Fruit fly (Drosophila melanogaster): ENCODE results near the gene Cyp6d5.

Cyp6d5 gene

DNA sequence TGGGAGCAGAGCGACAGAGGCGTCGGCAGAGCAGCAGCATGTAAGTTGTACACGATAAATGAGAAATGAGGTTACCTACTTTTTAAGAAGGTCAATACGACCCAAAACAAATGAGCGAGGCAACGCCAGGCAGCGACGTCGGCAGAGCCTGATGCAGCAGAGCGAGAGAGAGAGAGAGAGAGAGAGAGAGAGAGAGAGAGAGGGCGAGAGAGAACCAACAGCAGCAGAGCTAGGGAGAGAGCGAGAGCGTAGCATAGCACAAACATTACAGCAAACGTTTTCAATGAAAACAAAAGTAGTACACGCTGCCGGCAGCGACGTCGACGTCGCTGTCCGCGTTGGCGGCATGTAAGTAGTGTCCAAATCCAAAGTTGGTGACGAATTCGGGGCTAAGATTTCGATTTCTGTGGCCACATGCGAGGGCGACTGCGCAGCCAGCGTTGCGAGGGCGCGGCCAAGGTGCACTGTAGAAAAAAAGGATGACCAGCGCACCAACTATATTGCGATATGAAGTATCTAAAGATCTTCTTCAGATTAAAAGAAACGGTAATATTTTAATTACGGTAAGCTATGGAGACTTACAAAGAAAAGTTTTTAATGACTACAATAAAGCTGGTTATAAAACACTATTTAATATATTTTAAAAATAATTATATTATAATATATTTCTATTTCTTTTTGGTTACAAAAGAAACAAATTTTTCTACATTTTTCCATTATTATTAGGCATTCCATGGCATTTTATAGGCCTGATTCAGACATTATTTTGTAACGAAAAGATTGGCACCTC, 11.2 kb upstream of the Cyp6d5 start (continued):
- TF ChIP-seq CG9797 (GFP tag; optimal IDR thresholded peaks at IDR 0.05): no peak
- TF ChIP-seq CG17829 (tag; optimal IDR thresholded peaks at IDR 0.05): peak; percentile 82
- TF ChIP-seq CG18764 (GFP tag; optimal IDR thresholded peaks at IDR 0.05): peak; percentile 57
- TF ChIP-seq Sox102F (GFP tag; optimal IDR thresholded peaks at IDR 0.05): peak; percentile 96
- TF ChIP-seq HLH54F (GFP tag; optimal IDR thresholded peaks at IDR 0.05): no peak
- TF ChIP-seq CG7786 (GFP tag; optimal IDR thresholded peaks at IDR 0.05): peak; percentile 25
- TF ChIP-seq Awh (GFP tag; IDR thresholded peaks at IDR 0.05): peak; percentile 83
- TF ChIP-seq bowl (GFP tag; IDR thresholded peaks at IDR 0.05): 0 out of 2 replicates have a peak, but pooled peaks have one; percentile 35
- no peak for TF ChIP-seq Dip2 (GFP tag; IDR thresholded peaks at IDR 0.05)
- TF ChIP-seq Opbp (GFP tag; IDR thresholded peaks at IDR 0.05; ENCODE audit: partially characterized antibody): no peak
- TF ChIP-seq lbe (GFP tag; optimal IDR thresholded peaks at IDR 0.05): no peak
- TF ChIP-seq CG3281 (GFP tag; optimal IDR thresholded peaks at IDR 0.05): peak; percentile 77
- TF ChIP-seq her (GFP tag; optimal IDR thresholded peaks at IDR 0.05): peak; percentile 47
- TF ChIP-seq CG6689 (GFP tag; IDR thresholded peaks at IDR 0.05): peak; percentile 86
- peak; percentile 84 for TF ChIP-seq esg (GFP tag; conservative IDR thresholded peaks at IDR 0.05)
- TF ChIP-seq Myb (GFP tag; optimal IDR thresholded peaks at IDR 0.05): peak; percentile 18
- peak; percentile 95 for TF ChIP-seq CG7556 (GFP tag; optimal IDR thresholded peaks at IDR 0.05)
- no peak for TF ChIP-seq grn (GFP tag; optimal IDR thresholded peaks at IDR 0.05)
- TF ChIP-seq CG18599 (GFP tag; optimal IDR thresholded peaks at IDR 0.05): peak; percentile 82
- TF ChIP-seq fd102C (GFP tag; optimal IDR thresholded peaks at IDR 0.05): no peak
- 0 out of 2 replicates have a peak, but pooled peaks have one; percentile 49 for TF ChIP-seq CG17612 (GFP tag; IDR thresholded peaks at IDR 0.05)
- TF ChIP-seq toy (GFP tag; IDR thresholded peaks at IDR 0.05): no peak
- TF ChIP-seq CG16863 (GFP tag; optimal IDR thresholded peaks at IDR 0.05): peak; percentile 31
- TF ChIP-seq H15 (GFP tag; IDR thresholded peaks at IDR 0.05): peak; percentile 79; the same call in 2 of the 3 replicates
- peak; percentile 20 for TF ChIP-seq YL-1 (GFP tag; optimal IDR thresholded peaks at IDR 0.05)
- peak; percentile 70 for TF ChIP-seq CG15514 (GFP tag; optimal IDR thresholded peaks at IDR 0.05)
- peak; percentile 69 for TF ChIP-seq oc (tag; optimal IDR thresholded peaks at IDR 0.05)
- peak; percentile 67 for TF ChIP-seq CG10462 (GFP tag; optimal IDR thresholded peaks at IDR 0.05)
- TF ChIP-seq CG10431 (GFP tag; optimal IDR thresholded peaks at IDR 0.05): peak; percentile 78
- TF ChIP-seq CG2889 (GFP tag; IDR thresholded peaks at IDR 0.05): no peak; the same call in 2 of the 3 replicates
- TF ChIP-seq trem (tag; optimal IDR thresholded peaks at IDR 0.05): peak; percentile 57
- peak; percentile 89 for TF ChIP-seq CG2712 (tag; optimal IDR thresholded peaks at IDR 0.05)
- TF ChIP-seq CG33557 (GFP tag; optimal IDR thresholded peaks at IDR 0.05): peak; percentile 21
- peak; percentile 15 for TF ChIP-seq NC2α (GFP tag; optimal IDR thresholded peaks at IDR 0.05)
- no peak for TF ChIP-seq sens-2 (GFP tag; IDR thresholded peaks at IDR 0.05)
- TF ChIP-seq CG2202 (tag; optimal IDR thresholded peaks at IDR 0.05): peak; percentile 20
- TF ChIP-seq Lhr (GFP tag; optimal IDR thresholded peaks at IDR 0.05): peak; percentile 47
- TF ChIP-seq Xbp1 (GFP tag; optimal IDR thresholded peaks at IDR 0.05): peak; percentile 89
- peak; percentile 95 for TF ChIP-seq Sox100B (GFP tag; optimal IDR thresholded peaks at IDR 0.05)
- peak; percentile 99 for TF ChIP-seq Adf1 (GFP tag; IDR thresholded peaks at IDR 0.05)
- peak; percentile 87 for TF ChIP-seq az2 (GFP tag; optimal IDR thresholded peaks at IDR 0.05)
- peak; percentile 18 to 30 for TF ChIP-seq Pdp1 (GFP tag; optimal IDR thresholded peaks at IDR 0.05)
- peak; percentile 47; the same call in 2 of the 3 replicates for TF ChIP-seq croc (GFP tag; conservative IDR thresholded peaks at IDR 0.05)
- peak in 1 of 3 experiments; percentile 65 for TF ChIP-seq lola (GFP tag; optimal IDR thresholded peaks at IDR 0.05)
- no peak for TF ChIP-seq CG16813 (GFP tag; IDR thresholded peaks at IDR 0.05; ENCODE audit: partially characterized antibody)
- peak; percentile 8 for TF ChIP-seq disco-r (GFP tag; optimal IDR thresholded peaks at IDR 0.05)
- TF ChIP-seq gsb-n (tag; optimal IDR thresholded peaks at IDR 0.05): peak; percentile 69
- TF ChIP-seq amos (GFP tag; IDR thresholded peaks at IDR 0.05; ENCODE audit: partially characterized antibody): no peak

Data from whole organism, embryonic.